Fruit fly (Drosophila melanogaster) whole organism, embryonic: Measurements from ENCODE around the gene wek.

Experiments
- Adf1 ChIP-seq: fragments of 200-800 bp; sonication (Bioruptor generic); IDR thresholded peaks from 2 replicates; pipeline ENCODE4 v1.3.6; 2022; ENCODE audit warnings: missing biosample characterization, missing genetic modification characterization
- Atf-2 ChIP-seq: fragments of 200-800 bp; sonication (Bioruptor generic); optimal IDR thresholded peaks from 2 replicates; lab custom pipeline; 2016; ENCODE audit warnings: missing biosample characterization, missing genetic modification characterization
- CG11456 ChIP-seq: fragments of 200-800 bp; sonication (Bioruptor generic); IDR thresholded peaks from 3 replicates; pipeline ENCODE4 v1.3.6; 2022; ENCODE audit warnings: missing biosample characterization, missing genetic modification characterization
- CG12155 ChIP-seq: fragments of 200-800 bp; sonication (Bioruptor generic); optimal IDR thresholded peaks from 3 replicates; lab custom pipeline; 2016; ENCODE audit warnings: missing biosample characterization, missing genetic modification characterization
- CG13424 ChIP-seq: fragments of 200-800 bp; sonication (Bioruptor generic); optimal IDR thresholded peaks from 2 replicates; lab custom pipeline; 2019; ENCODE audit warnings: missing biosample characterization, mild to moderate bottlenecking, missing genetic modification characterization, moderate library complexity
- CG15514 ChIP-seq: fragments of 200-800 bp; sonication (Bioruptor generic); optimal IDR thresholded peaks from 3 replicates; lab custom pipeline; 2017; ENCODE audit warnings: missing biosample characterization, missing genetic modification characterization, mild to moderate bottlenecking, moderate library complexity, missing genetic modification reagents
- CG1603 ChIP-seq: fragments of 200-800 bp; sonication (Bioruptor generic); optimal IDR thresholded peaks from 2 replicates; lab custom pipeline; 2019; ENCODE audit warnings: missing biosample characterization, mild to moderate bottlenecking, missing genetic modification characterization, moderate library complexity
- CG17328 ChIP-seq: fragments of 200-800 bp; sonication (Bioruptor generic); IDR thresholded peaks from 2 replicates; pipeline ENCODE4 v1.3.6; 2022; ENCODE audit warnings: missing biosample characterization, missing genetic modification characterization
- CG18011 ChIP-seq: fragments of 200-800 bp; sonication (Bioruptor generic); optimal IDR thresholded peaks from 2 replicates; lab custom pipeline; 2017; ENCODE audit warnings: missing biosample characterization, missing genetic modification characterization, mild to moderate bottlenecking, moderate library complexity, missing genotype
- CG1832 ChIP-seq: fragments of 200-800 bp; sonication (Bioruptor generic); optimal IDR thresholded peaks from 2 replicates; lab custom pipeline; 2017; ENCODE audit warnings: missing biosample characterization, mild to moderate bottlenecking, missing genetic modification characterization, inconsistent platforms
- CG30431 ChIP-seq: fragments of 200-800 bp; sonication (Bioruptor generic); optimal IDR thresholded peaks from 2 replicates; lab custom pipeline; 2017; ENCODE audit warnings: missing biosample characterization, missing genetic modification characterization
- CG34224 ChIP-seq: fragments of 200-800 bp; sonication (Bioruptor generic); IDR thresholded peaks from 3 replicates; pipeline ENCODE4 v1.3.6; 2022; ENCODE audit warnings: missing biosample characterization, missing genetic modification characterization; ENCODE audit not compliant: partially characterized antibody
- CG3847 ChIP-seq: fragments of 200-800 bp; sonication (Bioruptor generic); IDR thresholded peaks from 2 replicates; pipeline ENCODE4 v1.3.6; 2022; ENCODE audit warnings: missing biosample characterization, missing genetic modification characterization
- CG4617 ChIP-seq: fragments of 200-800 bp; sonication (Bioruptor generic); optimal IDR thresholded peaks from 3 replicates; lab custom pipeline; 2016; ENCODE audit warnings: missing biosample characterization, missing genetic modification characterization, borderline replicate concordance
- CG7357 ChIP-seq: fragments of 200-800 bp; sonication (Bioruptor generic); IDR thresholded peaks from 3 replicates; pipeline ENCODE4 v1.3.6; 2022; ENCODE audit warnings: missing biosample characterization, missing genetic modification characterization
- CrebB ChIP-seq: fragments of 200-800 bp; sonication (Bioruptor generic); optimal IDR thresholded peaks from 3 replicates; lab custom pipeline; 2018; ENCODE audit warnings: missing biosample characterization, mild to moderate bottlenecking, missing genetic modification characterization
- Dbx ChIP-seq: fragments of 200-800 bp; sonication (Bioruptor generic); IDR thresholded peaks from 3 replicates; pipeline ENCODE4 v1.3.6; 2022; ENCODE audit warnings: missing biosample characterization, missing genetic modification characterization
- Dip2 ChIP-seq: fragments of 200-800 bp; sonication (Bioruptor generic); IDR thresholded peaks from 2 replicates; pipeline ENCODE4 v1.3.6; 2022; ENCODE audit warnings: missing biosample characterization, missing genetic modification characterization
- E2f2 ChIP-seq: fragments of 200-800 bp; sonication (Bioruptor generic); IDR thresholded peaks from 2 replicates; pipeline ENCODE4 v1.3.6; 2022; ENCODE audit warnings: missing biosample characterization, missing genetic modification characterization
- Elba2 ChIP-seq: fragments of 200-800 bp; sonication (Bioruptor generic); optimal IDR thresholded peaks from 3 replicates; lab custom pipeline; 2016; ENCODE audit warnings: missing biosample characterization, missing genetic modification characterization
- Ets65A ChIP-seq: fragments of 200-800 bp; sonication (Bioruptor generic); peaks from one replicate; lab custom pipeline; 2016; ENCODE audit warnings: missing biosample characterization, missing genetic modification characterization
- HmgD ChIP-seq: fragments of 200-800 bp; sonication (Bioruptor generic); optimal IDR thresholded peaks from 3 replicates; lab custom pipeline; 2016; ENCODE audit warnings: missing biosample characterization, missing genetic modification characterization
- Myb ChIP-seq: fragments of 200-800 bp; sonication (Bioruptor generic); optimal IDR thresholded peaks from 2 replicates; lab custom pipeline; 2016; ENCODE audit warnings: missing biosample characterization, missing genetic modification characterization
- Scr ChIP-seq: fragments of 200-800 bp; sonication (Bioruptor generic); IDR thresholded peaks from 2 replicates; pipeline ENCODE4 v1.3.6; 2022; ENCODE audit warnings: missing biosample characterization, missing genetic modification characterization; ENCODE audit not compliant: partially characterized antibody
- Sry-δ ChIP-seq: fragments of 200-800 bp; sonication (Bioruptor generic); optimal IDR thresholded peaks from 2 replicates; lab custom pipeline; 2016; ENCODE audit warnings: missing biosample characterization, missing genetic modification characterization
- bab2 ChIP-seq: fragments of 200-800 bp; sonication (Bioruptor generic); optimal IDR thresholded peaks from 2 replicates; lab custom pipeline; 2016; ENCODE audit warnings: missing biosample characterization, missing genetic modification characterization
- bbx ChIP-seq: fragments of 200-800 bp; sonication (Bioruptor generic); IDR thresholded peaks from 2 replicates; pipeline ENCODE4 v1.3.6; 2022; ENCODE audit warnings: missing biosample characterization, missing genetic modification characterization; ENCODE audit not compliant: partially characterized antibody
- cad ChIP-seq: fragments of >200 bp; optimal IDR thresholded peaks from 2 replicates; lab custom pipeline; 2017; ENCODE audit warnings: missing biosample characterization, missing genetic modification characterization
- cg ChIP-seq: fragments of 200-800 bp; sonication (Bioruptor generic); optimal IDR thresholded peaks from 3 replicates; lab custom pipeline; 2019; ENCODE audit warnings: missing biosample characterization, mild to moderate bottlenecking, missing genetic modification characterization, moderate library complexity
- crol ChIP-seq: fragments of 200-800 bp; sonication (Bioruptor generic); IDR thresholded peaks from 2 replicates; pipeline ENCODE4 v1.3.6; 2022; ENCODE audit warnings: missing biosample characterization, missing genetic modification characterization
- danr ChIP-seq: fragments of 200-800 bp; sonication (Bioruptor generic); IDR thresholded peaks from 2 replicates; pipeline ENCODE4 v1.3.6; 2022; ENCODE audit warnings: missing biosample characterization, missing genetic modification characterization
- ewg ChIP-seq: fragments of 200-800 bp; sonication (Bioruptor generic); optimal IDR thresholded peaks from 3 replicates; lab custom pipeline; 2017; ENCODE audit warnings: mild to moderate bottlenecking, missing biosample characterization, missing genetic modification reagents, missing genetic modification characterization
- gcm ChIP-seq: fragments of 200-800 bp; sonication (Bioruptor generic); optimal IDR thresholded peaks from 2 replicates; lab custom pipeline; 2019; ENCODE audit warnings: missing biosample characterization, mild to moderate bottlenecking, missing genetic modification characterization, moderate library complexity
- gfzf ChIP-seq: fragments of 200-800 bp; sonication (Bioruptor generic); optimal IDR thresholded peaks from 2 replicates; lab custom pipeline; 2016; ENCODE audit warnings: missing biosample characterization, mild to moderate bottlenecking, missing genetic modification characterization, moderate library complexity
- gt ChIP-seq: fragments of 200-800 bp; sonication (Bioruptor generic); IDR thresholded peaks from 2 replicates; pipeline ENCODE4 v1.3.6; 2022; ENCODE audit warnings: missing biosample characterization, missing genetic modification characterization
- hkb ChIP-seq, 2 experiments: fragments of 200-800 bp in 1 of 2; fragments of >200 bp in 1 of 2; sonication (Bioruptor generic) in 1 of 2; IDR thresholded peaks in 1 of 2; optimal IDR thresholded peaks in 1 of 2; 2 replicates each; pipeline versions ENCODE4 v1.3.6 to Lab custom; 2017 to 2022; ENCODE audit warnings: missing biosample characterization in 1 of 2, missing genetic modification characterization in 1 of 2
- inv ChIP-seq: fragments of 200-800 bp; sonication (Bioruptor generic); IDR thresholded peaks from 2 replicates; pipeline ENCODE4 v1.3.6; 2022; ENCODE audit warnings: missing biosample characterization, missing genetic modification characterization; ENCODE audit not compliant: partially characterized antibody
- kay ChIP-seq: fragments of 200-800 bp; sonication (Bioruptor generic); optimal IDR thresholded peaks from 2 replicates; lab custom pipeline; 2016; ENCODE audit warnings: missing biosample characterization, missing genetic modification characterization
- pzg ChIP-seq: fragments of 200-800 bp; sonication (Bioruptor generic); optimal IDR thresholded peaks from 3 replicates; lab custom pipeline; 2018; ENCODE audit warnings: missing biosample characterization, mild to moderate bottlenecking, missing genetic modification characterization, moderate library complexity
- ro ChIP-seq: fragments of 200-800 bp; sonication (Bioruptor generic); IDR thresholded peaks from 2 replicates; pipeline ENCODE4 v1.3.6; 2022; ENCODE audit warnings: missing biosample characterization, missing genetic modification characterization
- twi ChIP-seq: fragments of 200-800 bp; optimal IDR thresholded peaks from 2 replicates; lab custom pipeline; 2019; ENCODE audit warnings: missing biosample characterization, mild to moderate bottlenecking, missing genetic modification characterization, moderate library complexity
- yki ChIP-seq: fragments of >200 bp; optimal IDR thresholded peaks from 3 replicates; lab custom pipeline; 2018

The wek gene

DNA sequence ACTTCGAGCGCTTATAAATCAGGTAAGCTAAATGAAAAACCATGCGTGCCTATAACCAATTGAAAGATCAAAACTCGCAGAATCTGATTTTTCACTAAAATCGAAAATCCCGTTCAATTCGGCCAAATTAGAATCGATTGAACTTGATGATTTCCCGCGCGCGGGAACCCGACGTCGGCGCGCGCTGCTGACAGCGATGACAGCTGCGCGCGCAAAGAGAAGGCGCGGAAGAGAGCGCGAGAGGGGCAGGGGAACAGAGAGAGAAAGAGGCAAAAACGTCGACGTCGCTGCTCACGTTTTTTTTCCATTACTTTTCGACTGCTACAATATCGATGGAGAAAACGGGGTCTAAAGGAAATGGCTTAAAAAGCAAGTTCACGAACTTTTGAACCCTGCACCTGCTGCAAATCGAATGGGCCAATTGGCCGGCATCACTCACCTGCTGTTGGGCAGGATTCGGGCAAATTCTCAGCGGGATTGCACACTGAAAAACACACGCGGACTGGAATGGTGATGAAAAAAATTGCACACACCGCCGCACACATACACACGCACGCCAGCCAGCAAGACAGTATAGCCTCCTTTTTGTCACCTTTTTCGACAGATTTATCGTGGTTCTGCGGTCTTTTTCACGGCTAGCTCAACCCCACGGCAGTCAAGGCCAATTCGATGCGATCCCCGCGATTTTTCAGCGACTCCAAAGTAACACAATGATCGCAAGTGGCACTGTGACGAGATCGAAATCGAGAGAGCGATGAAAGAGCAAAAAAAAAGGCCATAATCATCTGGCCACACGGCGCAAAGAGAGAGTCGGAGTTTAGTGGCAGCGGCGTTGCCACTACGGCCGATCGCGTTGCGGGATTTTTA, 20.5 kb downstream of the wek start, which contains the start of gene CycE (continued):
- no peak for TF ChIP-seq CG7357 (GFP tag; lab: Robert Waterston, UW)
- no peak for TF ChIP-seq CG17328 (GFP tag; lab: Robert Waterston, UW)
- TF ChIP-seq CG1832 (GFP tag; lab: Kevin White, UChicago): peak; percentile 22
- TF ChIP-seq Elba2: peak; percentile 30
- TF ChIP-seq yki: peak; percentile 30
- no peak for TF ChIP-seq hkb (optimal IDR thresholded peaks at IDR 0.05; lab: Kevin White, UChicago)
- no peak for TF ChIP-seq hkb (GFP tag; IDR thresholded peaks at IDR 0.05; lab: Robert Waterston, UW)
- TF ChIP-seq ro: no peak
- peak; percentile 93 for TF ChIP-seq Adf1 (GFP tag; lab: Robert Waterston, UW)
- TF ChIP-seq HmgD (GFP tag; lab: Kevin White, UChicago): peak; percentile 28
- no peak for TF ChIP-seq CG13424 (tag; lab: Kevin White, UChicago)
- 0 out of 3 replicates have a peak, but pooled peaks have one; percentile 7 for TF ChIP-seq CG34224 (GFP tag; lab: Robert Waterston, UW)
- peak; percentile 55 for TF ChIP-seq gfzf (GFP tag; lab: Kevin White, UChicago)
- peak; percentile 28 for TF ChIP-seq CG15514 (GFP tag; lab: Kevin White, UChicago)
- TF ChIP-seq CG11456 (GFP tag; lab: Robert Waterston, UW): no peak
- TF ChIP-seq crol (GFP tag; lab: Robert Waterston, UW): peak; percentile 97
- peak; percentile 63; the same call in 1 of the 2 replicates for TF ChIP-seq bbx (GFP tag; lab: Robert Waterston, UW)
- peak; percentile 96; the same call in 1 of the 2 replicates for TF ChIP-seq E2f2 (GFP tag; lab: Robert Waterston, UW)
- TF ChIP-seq bab2 (GFP tag; lab: Kevin White, UChicago): no peak
- TF ChIP-seq Atf-2: no peak
- TF ChIP-seq danr (GFP tag; lab: Robert Waterston, UW): no peak
- peak; percentile 33 for TF ChIP-seq cad
- TF ChIP-seq CG12155 (GFP tag; lab: Kevin White, UChicago): no peak
- TF ChIP-seq Ets65A (GFP tag; lab: Kevin White, UChicago): no peak
- TF ChIP-seq gt (GFP tag; lab: Robert Waterston, UW): no peak
- TF ChIP-seq Myb (GFP tag; lab: Kevin White, UChicago): peak; percentile 71
- peak; percentile 55 for TF ChIP-seq CG1603 (tag; lab: Kevin White, UChicago)
- no peak for TF ChIP-seq CrebB (tag; lab: Kevin White, UChicago)
- TF ChIP-seq CG3847 (GFP tag; lab: Robert Waterston, UW): no peak
- no peak for TF ChIP-seq inv (GFP tag; lab: Robert Waterston, UW)
- peak; percentile 51 for TF ChIP-seq pzg (GFP tag; lab: Kevin White, UChicago)
- no peak for TF ChIP-seq Dip2 (GFP tag; lab: Robert Waterston, UW)
- peak; percentile 22; the same call in 1 of the 2 replicates for TF ChIP-seq Scr (GFP tag; lab: Robert Waterston, UW)
- TF ChIP-seq Sry-δ: peak; percentile 9
- TF ChIP-seq ewg (GFP tag; lab: Kevin White, UChicago): peak; percentile 34
- no peak for TF ChIP-seq CG4617 (GFP tag; lab: Kevin White, UChicago)
- TF ChIP-seq kay: no peak
- no peak for TF ChIP-seq CG30431 (GFP tag; lab: Kevin White, UChicago)
- 0 out of 3 replicates have a peak, but pooled peaks have one; percentile 31 for TF ChIP-seq Dbx (GFP tag; lab: Robert Waterston, UW)
- TF ChIP-seq cg: peak; percentile 64
- TF ChIP-seq CG18011 (GFP tag; lab: Kevin White, UChicago): no peak
- no peak for TF ChIP-seq gcm (GFP tag; lab: Kevin White, UChicago)
- TF ChIP-seq twi (tag; lab: Kevin White, UChicago): no peak
